Worm (Caenorhabditis elegans): Measurements from ENCODE around the gene F01D5.10.

Gene F01D5.10

DNA sequence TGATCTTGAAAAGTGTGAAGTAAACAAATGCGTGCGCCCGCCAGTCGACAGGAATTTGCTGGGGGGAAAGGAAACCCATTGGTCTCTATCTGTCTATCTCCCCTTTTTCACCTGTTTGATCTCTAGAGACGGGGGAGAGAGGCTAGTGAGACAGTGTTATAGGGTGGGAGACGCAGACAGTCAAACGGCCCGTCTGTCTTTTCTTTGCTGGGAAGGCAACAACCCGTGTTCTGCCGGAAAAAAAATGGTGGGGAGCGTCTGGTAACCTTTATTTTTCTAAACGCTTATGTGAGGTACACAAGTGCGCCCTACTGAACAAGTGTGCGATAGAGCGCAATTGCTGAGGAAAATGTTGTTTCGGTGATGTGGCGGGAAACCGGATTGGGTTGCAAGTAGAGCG lies 29.4 kb upstream of the F01D5.10 start (continued):
- TF ChIP-seq unc-62 (GFP tag; optimal IDR thresholded peaks at IDR 0.05 in 1 of 2) (peak in 1 of 2 experiments; percentile 44), unc-62 (tag; optimal IDR thresholded peaks at IDR 0.05) (no peak), Y5F2A.4 (GFP tag; optimal IDR thresholded peaks at IDR 0.05) (no peak), T26A8.4 (GFP tag; IDR thresholded peaks at IDR 0.05) (0 out of 2 replicates have a peak, but pooled peaks have one; percentile 20), mdl-1 (tag; optimal IDR thresholded peaks at IDR 0.05) (peak; percentile 44 to 80), nhr-28 (tag; optimal IDR thresholded peaks at IDR 0.05) (peak; percentile 89), lsy-2 (tag; optimal IDR thresholded peaks at IDR 0.05) (peak in 1 of 2 experiments; percentile 61), nhr-42 (GFP tag; IDR thresholded peaks at IDR 0.05) (peak; percentile 59; the same call in 1 of the 2 replicates), lin-39 (tag; optimal IDR thresholded peaks at IDR 0.05) (no peak), nhr-6 (tag; optimal IDR thresholded peaks at IDR 0.05) (peak; percentile 55), pqm-1 (tag; optimal IDR thresholded peaks at IDR 0.05) (peak; percentile 21), lin-13 (GFP tag; optimal IDR thresholded peaks at IDR 0.05) (peak; percentile 13), nhr-11 (tag; optimal IDR thresholded peaks at IDR 0.05) (peak; percentile 51), daf-12 (tag; optimal IDR thresholded peaks at IDR 0.05) (no peak), dmd-6 (GFP tag; IDR thresholded peaks at IDR 0.05) (peak; percentile 91), skn-1 (tag; optimal IDR thresholded peaks at IDR 0.05) (no peak), hmg-1.1 (GFP tag; IDR thresholded peaks at IDR 0.05) (peak; percentile 80), madf-5 (GFP tag; IDR thresholded peaks at IDR 0.05) (0 out of 4 replicates have a peak, but pooled peaks of 1 of the 2 experiments have one; percentile 14), hlh-11 (tag; optimal IDR thresholded peaks at IDR 0.05) (peak; percentile 96), nhr-10 (tag; optimal IDR thresholded peaks at IDR 0.05) (peak; percentile 55), attf-4 (tag; optimal IDR thresholded peaks at IDR 0.05) (no peak), lin-29 (GFP tag; IDR thresholded peaks at IDR 0.05) (0 out of 2 replicates have a peak, but pooled peaks have one; percentile 19), pha-4 (GFP tag; IDR thresholded peaks at IDR 0.05) (peak; percentile 44; the same call in 1 of the 2 replicates), pha-4 (tag; optimal IDR thresholded peaks at IDR 0.05) (peak; percentile 75), rbr-2 (tag; optimal IDR thresholded peaks at IDR 0.05) (peak; percentile 22), dpl-1 (GFP tag; optimal IDR thresholded peaks at IDR 0.05) (peak; percentile 29), F10B5.3 (tag; optimal IDR thresholded peaks at IDR 0.05) (no peak), nhr-48 (tag; optimal IDR thresholded peaks at IDR 0.05) (peak; percentile 71), hlh-30 (tag; optimal IDR thresholded peaks at IDR 0.05; ENCODE audit: insufficient read depth) (peak; percentile 86), lin-1 (GFP tag; IDR thresholded peaks at IDR 0.05) (0 out of 2 replicates have a peak, but pooled peaks have one; percentile 48), nhr-25 (tag; optimal IDR thresholded peaks at IDR 0.05; ENCODE audit: borderline replicate concordance, insufficient read depth) (peak; percentile 44), dve-1 (tag; optimal IDR thresholded peaks at IDR 0.05; ENCODE audit: insufficient read depth) (peak; percentile 90), mxl-2 (GFP tag; conservative IDR thresholded peaks at IDR 0.05) (no peak), hif-1 (tag; optimal IDR thresholded peaks at IDR 0.05) (peak in 1 of 2 experiments; percentile 78), gei-8 (GFP tag; optimal IDR thresholded peaks at IDR 0.05) (peak; percentile 39), nhr-102 (tag; optimal IDR thresholded peaks at IDR 0.05) (peak; percentile 54)

DNA sequence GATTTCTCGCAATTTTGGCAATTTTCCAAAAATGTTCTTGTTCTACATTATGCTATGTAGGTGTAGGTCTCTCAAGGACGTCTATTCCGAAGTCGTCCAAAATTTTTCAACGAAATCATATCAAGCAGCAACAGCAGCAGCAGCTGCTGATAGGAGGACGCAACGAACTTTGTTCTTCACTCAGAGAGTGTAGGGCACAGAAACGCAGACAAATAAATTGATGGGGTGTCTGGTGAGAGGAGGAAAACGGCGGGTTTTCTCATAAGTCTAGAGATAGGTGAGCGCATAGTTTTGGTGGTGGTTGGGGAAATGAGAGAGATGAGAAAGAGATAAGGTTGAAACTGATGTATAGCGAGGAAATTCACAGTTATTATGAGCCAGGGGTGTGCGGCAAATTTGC lies 28.0 kb upstream of the F01D5.10 start:
- TF ChIP-seq ceh-32 (tag; optimal IDR thresholded peaks at IDR 0.05; ENCODE audit: poor library complexity) (no peak), cey-2 (tag; optimal IDR thresholded peaks at IDR 0.05; ENCODE audit: borderline replicate concordance, insufficient read depth) (no peak), mxl-3 (GFP tag; optimal IDR thresholded peaks at IDR 0.05) (peak; percentile 83), ztf-7 (tag; optimal IDR thresholded peaks at IDR 0.05) (no peak), ctbp-1 (GFP tag; IDR thresholded peaks at IDR 0.05) (no peak), arid-1 (GFP tag; conservative IDR thresholded peaks at IDR 0.05) (no peak), set-16 (GFP tag; IDR thresholded peaks at IDR 0.05) (no peak), R02D3.7 (tag; optimal IDR thresholded peaks at IDR 0.05) (no peak), dpl-1 (GFP tag; optimal IDR thresholded peaks at IDR 0.05) (peak; percentile 26), hlh-11 (tag; optimal IDR thresholded peaks at IDR 0.05) (peak; percentile 91), D1046.2 (GFP tag; IDR thresholded peaks at IDR 0.05) (no peak), madf-9 (GFP tag; conservative IDR thresholded peaks at IDR 0.05) (no peak), F49E8.2 (tag; optimal IDR thresholded peaks at IDR 0.05; ENCODE audit: borderline replicate concordance) (no peak), lsy-2 (tag; optimal IDR thresholded peaks at IDR 0.05) (peak in 1 of 2 experiments; percentile 60), unc-130 (GFP tag; optimal IDR thresholded peaks at IDR 0.05) (no peak), F26F4.8 (GFP tag; conservative IDR thresholded peaks at IDR 0.05) (no peak), saeg-2 (GFP tag; IDR thresholded peaks at IDR 0.05) (no peak), ceh-82 (tag; optimal IDR thresholded peaks at IDR 0.05) (no peak), nhr-102 (tag; optimal IDR thresholded peaks at IDR 0.05) (no peak)
